Fruit fly (Drosophila melanogaster): Measurements from ENCODE around the gene CG43362.

DNA sequence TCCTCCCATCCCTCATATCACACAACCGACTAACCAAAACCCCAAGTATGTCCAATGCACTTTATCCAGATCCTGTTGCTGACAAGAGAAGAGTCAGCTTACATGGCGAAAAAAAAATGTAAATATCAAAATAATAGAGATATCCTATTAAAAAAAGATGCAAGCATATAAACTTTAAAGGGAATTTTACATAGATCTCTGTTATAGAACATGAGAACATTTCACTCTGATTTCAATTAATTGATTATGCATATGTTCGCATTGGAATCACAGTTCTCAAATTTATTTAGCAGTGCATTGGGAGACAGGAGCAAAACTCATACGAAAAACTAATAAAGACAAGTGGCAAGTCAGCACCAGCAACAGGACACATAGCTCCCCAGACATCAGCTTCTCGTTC, 16.6 kb upstream of the CG43362 start:
- TF ChIP-seq h (optimal IDR thresholded peaks at IDR 0.05) (no peak), psq (optimal IDR thresholded peaks at IDR 0.05) (no peak)
